Fruit fly (Drosophila melanogaster): ENCODE results near the gene Gale.

- TF ChIP-seq EcR (GFP tag; optimal IDR thresholded peaks at IDR 0.05): no peak
- TF ChIP-seq psq (optimal IDR thresholded peaks at IDR 0.05): no peak
- TF ChIP-seq usp (GFP tag; optimal IDR thresholded peaks at IDR 0.05): no peak
- no peak for TF ChIP-seq Dll (optimal IDR thresholded peaks at IDR 0.05)
- no peak for TF ChIP-seq pan (optimal IDR thresholded peaks at IDR 0.05)
These were observed 32.8 kb upstream of the Gale start for dm6 chr3L:615425-616046.

Data from whole organism.